Worm (Caenorhabditis elegans) whole organism, young adult: ENCODE data around the gene R02F2.4.
A peak's percentile ranks its signal among the peaks of the same experiment; 100 is the strongest.

Experiments
- B0336.3 ChIP-seq: fragments of 200-800 bp; sonication (Bioruptor generic); IDR thresholded peaks from 2 replicates; pipeline ENCODE4 v1.3.6; 2022; ENCODE audit warnings: missing genetic modification characterization, missing compliant biosample characterization
- F10E7.11 ChIP-seq: sonication (generic microtip); optimal IDR thresholded peaks from 2 replicates; lab custom pipeline; 2017; ENCODE audit warnings: mild to moderate bottlenecking, missing genetic modification characterization, moderate library complexity, missing compliant biosample characterization
- F37B4.10 ChIP-seq: fragments of 200-800 bp; sonication (Bioruptor generic); IDR thresholded peaks from 2 replicates; pipeline ENCODE4 v1.3.6; 2022; ENCODE audit warnings: missing genetic modification characterization, missing compliant biosample characterization
- F57C9.4 ChIP-seq: sonication (generic microtip); optimal IDR thresholded peaks from 2 replicates; lab custom pipeline; 2017; ENCODE audit warnings: mild to moderate bottlenecking, missing genetic modification characterization, missing compliant biosample characterization
- Y53G8AR.9 ChIP-seq: fragments of 200-800 bp; sonication (Bioruptor generic); conservative IDR thresholded peaks from 2 replicates; pipeline ENCODE4 v1.3.6; 2022; ENCODE audit warnings: missing genetic modification reagents, missing genetic modification characterization, missing compliant biosample characterization
- Y95B8A.8 ChIP-seq: fragments of 200-800 bp; sonication (Bioruptor generic); IDR thresholded peaks from 2 replicates; pipeline ENCODE4 v1.3.6; 2022; ENCODE audit warnings: missing genetic modification reagents, missing genetic modification characterization, missing compliant biosample characterization
- ZK185.1 ChIP-seq: sonication (generic microtip); optimal IDR thresholded peaks from 2 replicates; lab custom pipeline; 2016; ENCODE audit warnings: mild to moderate bottlenecking, missing genetic modification characterization, missing compliant biosample characterization; ENCODE audit not compliant: poor library complexity, severe bottlenecking
- aptf-2 ChIP-seq: fragments of 200-800 bp; sonication (Bioruptor generic); conservative IDR thresholded peaks from 2 replicates; pipeline ENCODE4 v1.3.6; 2022; ENCODE audit warnings: missing genetic modification reagents, missing genetic modification characterization, missing compliant biosample characterization
- atf-7 ChIP-seq: sonication (generic microtip); optimal IDR thresholded peaks from 2 replicates; lab custom pipeline; 2017; ENCODE audit warnings: mild to moderate bottlenecking, missing genetic modification characterization, missing compliant biosample characterization
- attf-5 ChIP-seq: fragments of 200-800 bp; sonication (Bioruptor generic); optimal IDR thresholded peaks from 2 replicates; lab custom pipeline; 2018; ENCODE audit warnings: mild to moderate bottlenecking, missing genetic modification characterization, missing compliant biosample characterization
- cebp-2 ChIP-seq: fragments of 200-800 bp; sonication (Bioruptor generic); IDR thresholded peaks from 2 replicates; pipeline ENCODE4 v1.3.6; 2022; ENCODE audit warnings: missing genetic modification characterization, missing compliant biosample characterization
- ceh-79 ChIP-seq: sonication (generic microtip); optimal IDR thresholded peaks from 2 replicates; lab custom pipeline; 2017; ENCODE audit warnings: mild to moderate bottlenecking, missing genetic modification characterization, missing compliant biosample characterization
- chd-7 ChIP-seq: sonication (generic microtip); optimal IDR thresholded peaks from 2 replicates; lab custom pipeline; 2016; ENCODE audit warnings: mild to moderate bottlenecking, missing genetic modification characterization, moderate library complexity, missing compliant biosample characterization
- dox-1 ChIP-seq: fragments of 200-800 bp; sonication (Bioruptor generic); IDR thresholded peaks from 2 replicates; pipeline ENCODE4 v1.3.6; 2022; ENCODE audit warnings: missing genetic modification reagents, missing genetic modification characterization, missing compliant biosample characterization
- gei-17 ChIP-seq: fragments of 200-800 bp; sonication (Bioruptor generic); optimal IDR thresholded peaks from 2 replicates; lab custom pipeline; 2018; ENCODE audit warnings: mild to moderate bottlenecking, missing genetic modification characterization, missing compliant biosample characterization
- hmg-20 ChIP-seq: fragments of 200-800 bp; sonication (Bioruptor generic); IDR thresholded peaks from 2 replicates; pipeline ENCODE4 v1.3.6; 2022; ENCODE audit warnings: missing genetic modification reagents, missing genetic modification characterization, missing compliant biosample characterization
- hrde-1 ChIP-seq: sonication (generic microtip); optimal IDR thresholded peaks from 2 replicates; lab custom pipeline; 2016; ENCODE audit warnings: missing genetic modification characterization, mild to moderate bottlenecking, missing compliant biosample characterization, moderate library complexity, missing genotype, missing genetic modification reagents, borderline replicate concordance
- hsf-1 ChIP-seq: fragments of 200-800 bp; sonication (Bioruptor generic); IDR thresholded peaks from 2 replicates; pipeline ENCODE4 v1.3.6; 2022; ENCODE audit warnings: missing genetic modification reagents, missing genetic modification characterization, missing compliant biosample characterization
- lin-26 ChIP-seq: fragments of 200-800 bp; sonication (Bioruptor generic); IDR thresholded peaks from 2 replicates; pipeline ENCODE4 v1.3.6; 2022; ENCODE audit warnings: missing genetic modification reagents, missing genetic modification characterization, missing compliant biosample characterization
- lin-35 ChIP-seq, 3 experiments: fragments of 150-350 bp in 2 of 3; sonication (generic microtip) in 1 of 3; optimal IDR thresholded peaks; 2 replicates each; lab custom pipeline; 2014 to 2018; ENCODE audit warnings: missing biosample characterization in 3 of 3, missing genetic modification characterization in 3 of 3, missing genetic modification reagents in 3 of 3
- lir-1 ChIP-seq: fragments of 200-800 bp; sonication (Bioruptor generic); conservative IDR thresholded peaks from 2 replicates; pipeline ENCODE4 v1.3.6; 2022; ENCODE audit warnings: missing genetic modification reagents, missing genetic modification characterization, missing compliant biosample characterization
- madf-10 ChIP-seq: sonication (generic microtip); optimal IDR thresholded peaks from 2 replicates; lab custom pipeline; 2016; ENCODE audit warnings: mild to moderate bottlenecking, missing genetic modification characterization, missing compliant biosample characterization
- madf-3 ChIP-seq: fragments of 200-800 bp; sonication (Bioruptor generic); IDR thresholded peaks from 2 replicates; pipeline ENCODE4 v1.3.6; 2022; ENCODE audit warnings: missing genetic modification reagents, missing genetic modification characterization, missing compliant biosample characterization
- madf-6 ChIP-seq: fragments of 200-800 bp; sonication (Bioruptor generic); IDR thresholded peaks from 2 replicates; pipeline ENCODE4 v1.3.6; 2022; ENCODE audit warnings: missing genetic modification reagents, missing genetic modification characterization, missing compliant biosample characterization
- nfya-1 ChIP-seq: sonication (generic microtip); optimal IDR thresholded peaks from 2 replicates; lab custom pipeline; 2017; ENCODE audit warnings: antibody characterized with exemption, missing compliant biosample characterization, missing genetic modification characterization, borderline replicate concordance; ENCODE audit not compliant: insufficient read depth
- nfyb-1 ChIP-seq: fragments of 200-800 bp; sonication (Bioruptor generic); IDR thresholded peaks from 2 replicates; pipeline ENCODE4 v1.3.6; 2022; ENCODE audit warnings: missing genetic modification reagents, missing genetic modification characterization, missing compliant biosample characterization
- nhr-179 ChIP-seq: sonication (generic microtip); optimal IDR thresholded peaks from 2 replicates; lab custom pipeline; 2016; ENCODE audit warnings: mild to moderate bottlenecking, missing genetic modification characterization, missing compliant biosample characterization
- nhr-90 ChIP-seq: sonication (generic microtip); optimal IDR thresholded peaks from 2 replicates; lab custom pipeline; 2016; ENCODE audit warnings: missing genotype, mild to moderate bottlenecking, missing genetic modification characterization, missing compliant biosample characterization
- repo-1 ChIP-seq: sonication (generic microtip); optimal IDR thresholded peaks from 2 replicates; lab custom pipeline; 2017; ENCODE audit warnings: mild to moderate bottlenecking, missing genetic modification characterization, missing compliant biosample characterization
- sdz-38 ChIP-seq: sonication (generic microtip); optimal IDR thresholded peaks from 2 replicates; lab custom pipeline; 2016; ENCODE audit warnings: missing genotype, missing genetic modification characterization, missing compliant biosample characterization
- sea-2 ChIP-seq: fragments of 200-800 bp; sonication (Bioruptor generic); IDR thresholded peaks from 2 replicates; pipeline ENCODE4 v1.3.6; 2022; ENCODE audit warnings: missing genetic modification characterization, missing compliant biosample characterization
- snpc-4 ChIP-seq, 5 experiments: fragments of 150-350 bp in 1 of 5; sonication (generic microtip) in 4 of 5; optimal IDR thresholded peaks; 2 replicates each; lab custom pipeline; 2014 to 2018; ENCODE audit warnings: missing genetic modification characterization in 5 of 5, missing biosample characterization in 3 of 5, antibody characterized with exemption in 2 of 5, mild to moderate bottlenecking in 2 of 5, missing compliant biosample characterization in 2 of 5, missing genotype in 2 of 5, moderate library complexity in 2 of 5, missing genetic modification reagents in 1 of 5
- tlf-1 ChIP-seq: fragments of 200-800 bp; sonication (Bioruptor generic); optimal IDR thresholded peaks from 2 replicates; lab custom pipeline; 2018; ENCODE audit warnings: mild to moderate bottlenecking, missing genetic modification characterization, missing compliant biosample characterization
- zim-3 ChIP-seq: sonication (generic microtip); optimal IDR thresholded peaks from 2 replicates; lab custom pipeline; 2017; ENCODE audit warnings: mild to moderate bottlenecking, missing genetic modification characterization, moderate library complexity, missing compliant biosample characterization
- ztf-25 ChIP-seq: fragments of 200-800 bp; sonication (Bioruptor generic); IDR thresholded peaks from 2 replicates; pipeline ENCODE4 v1.3.6; 2022; ENCODE audit warnings: missing genetic modification reagents, missing genetic modification characterization, missing compliant biosample characterization
- ztf-26 ChIP-seq: sonication (generic microtip); optimal IDR thresholded peaks from 2 replicates; lab custom pipeline; 2017; ENCODE audit warnings: missing genetic modification characterization, missing compliant biosample characterization
- ztf-3 ChIP-seq: fragments of 200-800 bp; sonication (Bioruptor generic); optimal IDR thresholded peaks from 2 replicates; lab custom pipeline; 2018; ENCODE audit warnings: mild to moderate bottlenecking, missing genetic modification characterization, missing compliant biosample characterization

Gene R02F2.4

ce11 chrIII:5506023-5506597 lies 22.0 kb downstream of the R02F2.4 start (continued):
- TF ChIP-seq repo-1 (tag; lab: Kevin White, UChicago): peak; percentile 80
- no peak for TF ChIP-seq snpc-4 (GFP tag; optimal IDR thresholded peaks at IDR 0.05; lab: Kevin White, UChicago)
- peak in 1 of 4 experiments; percentile 12 for TF ChIP-seq snpc-4 (tag; optimal IDR thresholded peaks at IDR 0.05; lab: Kevin White, UChicago)
- TF ChIP-seq aptf-2 (GFP tag; lab: Robert Waterston, UW): no peak
- TF ChIP-seq atf-7: peak; percentile 67
- TF ChIP-seq hrde-1 (tag; lab: Kevin White, UChicago): peak; percentile 29
- peak; percentile 40 for TF ChIP-seq zim-3 (tag; lab: Kevin White, UChicago)
- TF ChIP-seq madf-6 (GFP tag; lab: Robert Waterston, UW): peak; percentile 46; the same call in 1 of the 2 replicates
- TF ChIP-seq ztf-3: peak; percentile 48
- peak; percentile 66 for TF ChIP-seq ztf-26 (tag; lab: Kevin White, UChicago)
- TF ChIP-seq F10E7.11 (tag; lab: Kevin White, UChicago): peak; percentile 65
- TF ChIP-seq Y95B8A.8: 0 out of 2 replicates have a peak, but pooled peaks have one; percentile 36
- peak; percentile 50 for TF ChIP-seq madf-10
- peak; percentile 77; the same call in 1 of the 2 replicates for TF ChIP-seq cebp-2
- TF ChIP-seq ZK185.1 (tag; lab: Kevin White, UChicago): peak; percentile 35
- peak; percentile 1 for TF ChIP-seq tlf-1 (GFP tag; lab: Kevin White, UChicago)
- peak; percentile 22 for TF ChIP-seq attf-5
- no peak for TF ChIP-seq nfya-1 (tag; lab: Kevin White, UChicago)
- TF ChIP-seq B0336.3: peak; percentile 75
- TF ChIP-seq nfyb-1: peak; percentile 73; the same call in 1 of the 2 replicates
- peak; percentile 52 for TF ChIP-seq F57C9.4 (tag; lab: Kevin White, UChicago)
- peak; percentile 89; the same call in 1 of the 2 replicates for TF ChIP-seq Y53G8AR.9 (GFP tag; lab: Robert Waterston, UW)
- peak; percentile 65 for TF ChIP-seq chd-7
- peak in 1 of 3 experiments; percentile 9 for TF ChIP-seq lin-35 (GFP tag; optimal IDR thresholded peaks at IDR 0.05; lab: Kevin White, UChicago)
- 0 out of 2 replicates have a peak, but pooled peaks have one; percentile 12 for TF ChIP-seq lir-1 (GFP tag; lab: Robert Waterston, UW)
- TF ChIP-seq nhr-90 (tag; lab: Kevin White, UChicago): peak; percentile 52
- peak; percentile 63 for TF ChIP-seq nhr-179
- 0 out of 2 replicates have a peak, but pooled peaks have one; percentile 6 for TF ChIP-seq hsf-1 (GFP tag; lab: Robert Waterston, UW)
- no peak for TF ChIP-seq ztf-25 (GFP tag; lab: Robert Waterston, UW)
- TF ChIP-seq dox-1 (GFP tag; lab: Robert Waterston, UW): 0 out of 2 replicates have a peak, but pooled peaks have one; percentile 19
- no peak for TF ChIP-seq sea-2 (GFP tag; lab: Robert Waterston, UW)
- TF ChIP-seq ceh-79 (tag; lab: Kevin White, UChicago): peak; percentile 81

ce11 chrIII:5506936-5507335 lies 22.8 kb downstream of the R02F2.4 start:
- TF ChIP-seq lin-26 (GFP tag; lab: Robert Waterston, UW): no peak
- no peak for TF ChIP-seq hmg-20
- 0 out of 2 replicates have a peak, but pooled peaks have one; percentile 76 for TF ChIP-seq F37B4.10 (GFP tag; lab: Robert Waterston, UW)
- no peak for TF ChIP-seq gei-17 (GFP tag; lab: Kevin White, UChicago)

- no peak for TF ChIP-seq sdz-38 (tag; lab: Kevin White, UChicago)
- peak; percentile 34; the same call in 1 of the 2 replicates for TF ChIP-seq madf-3 (GFP tag; lab: Robert Waterston, UW)
Measured at ce11 chrIII:5508669-5509068, 24.6 kb downstream of the R02F2.4 start, which contains the start of gene D1044.7. Gene D1044.7 (minus strand): TSS chrIII:5508769.
